Worm (Caenorhabditis elegans) whole organism, mixed stage, embryonic: ENCODE measurements around the gene T19D2.13.

ENCODE experiments used
- elt-3 ChIP-seq: fragments of 150-350 bp; optimal IDR thresholded peaks from 2 replicates; lab custom pipeline; 2014; ENCODE audit warnings: missing biosample characterization, missing genetic modification characterization
- mep-1 ChIP-seq: fragments of 150-350 bp; optimal IDR thresholded peaks from 2 replicates; lab custom pipeline; 2017; ENCODE audit warnings: missing biosample characterization, missing genetic modification reagents, missing genetic modification characterization, inconsistent platforms
- nhr-237 ChIP-seq: fragments of 150-350 bp; optimal IDR thresholded peaks from 2 replicates; lab custom pipeline; 2014; ENCODE audit warnings: missing biosample characterization, missing genetic modification characterization
- nhr-28 ChIP-seq: fragments of 150-350 bp; optimal IDR thresholded peaks from 2 replicates; lab custom pipeline; 2014; ENCODE audit warnings: missing biosample characterization, missing genetic modification characterization
- nhr-76 ChIP-seq: sonication (generic microtip); optimal IDR thresholded peaks from 2 replicates; lab custom pipeline; 2017; ENCODE audit warnings: missing biosample characterization, missing genetic modification characterization
- snpc-4 ChIP-seq: fragments of 150-350 bp; optimal IDR thresholded peaks from 2 replicates; lab custom pipeline; 2014; ENCODE audit warnings: missing biosample characterization, missing genetic modification characterization
- unc-62 ChIP-seq: fragments of 150-350 bp; optimal IDR thresholded peaks from 2 replicates; lab custom pipeline; 2014; ENCODE audit warnings: missing biosample characterization, missing genetic modification reagents, missing genetic modification characterization

DNA sequence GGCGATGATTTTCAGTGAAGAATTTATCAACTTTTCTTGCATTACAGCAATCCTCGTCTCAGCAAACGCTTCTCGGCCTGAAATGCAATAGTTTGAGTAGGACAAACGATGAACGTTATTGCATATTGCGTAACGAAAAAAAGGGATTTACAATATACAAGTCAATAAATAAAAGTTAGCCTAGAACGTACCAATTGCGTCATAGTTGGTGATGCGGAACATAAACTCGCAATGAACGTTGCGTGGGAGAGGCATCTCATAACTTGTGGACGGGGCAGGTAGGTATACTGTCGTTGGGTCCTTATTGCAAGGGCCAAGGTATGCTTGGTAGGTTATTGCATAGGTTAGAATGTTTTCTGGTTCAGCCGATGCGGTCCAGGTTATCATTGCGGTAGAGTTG lies 28.6 kb upstream of the T19D2.13 start:
- TF ChIP-seq unc-62 (GFP tag; lab: Kevin White, UChicago) (no peak), elt-3 (tag; lab: Kevin White, UChicago) (no peak), nhr-28 (tag; lab: Kevin White, UChicago) (no peak), nhr-76 (tag; lab: Kevin White, UChicago) (no peak), nhr-237 (tag; lab: Kevin White, UChicago) (no peak), mep-1 (tag; lab: Kevin White, UChicago) (no peak), snpc-4 (tag; lab: Kevin White, UChicago) (no peak)
